Fruit fly (Drosophila melanogaster): ENCODE measurements around the gene Tektin-C.

The Tektin-C gene

dm6 chr3L:5834245-5834644 lies 37.9 kb upstream of the Tektin-C start (continued):
- no peak for TF ChIP-seq Atf6 (GFP tag; IDR thresholded peaks at IDR 0.05)
- 0 out of 3 replicates have a peak, but pooled peaks have one; percentile 23 for TF ChIP-seq H15 (GFP tag; IDR thresholded peaks at IDR 0.05)
- peak; percentile 12 for TF ChIP-seq CG2712 (tag; optimal IDR thresholded peaks at IDR 0.05)
- TF ChIP-seq Fer2 (tag; optimal IDR thresholded peaks at IDR 0.05): no peak
- peak; percentile 14 for TF ChIP-seq unpg (GFP tag; optimal IDR thresholded peaks at IDR 0.05)
- TF ChIP-seq ERR (GFP tag; optimal IDR thresholded peaks at IDR 0.05): no peak
- peak; percentile 31 for TF ChIP-seq gem (tag; optimal IDR thresholded peaks at IDR 0.05)
- peak; percentile 16 for TF ChIP-seq chn (GFP tag; optimal IDR thresholded peaks at IDR 0.05)
- peak; percentile 18 for TF ChIP-seq nmo (GFP tag; optimal IDR thresholded peaks at IDR 0.05)
- TF ChIP-seq row (GFP tag; IDR thresholded peaks at IDR 0.05): peak; percentile 43
- TF ChIP-seq hb (GFP tag; IDR thresholded peaks at IDR 0.05; ENCODE audit: partially characterized antibody): no peak
- TF ChIP-seq sqz (GFP tag; optimal IDR thresholded peaks at IDR 0.05): no peak
- TF ChIP-seq Blimp-1 (GFP tag; optimal IDR thresholded peaks at IDR 0.05): peak; percentile 16
- TF ChIP-seq CG10959 (GFP tag; IDR thresholded peaks at IDR 0.05): 0 out of 2 replicates have a peak, but pooled peaks have one; percentile 17
- TF ChIP-seq nom (GFP tag; optimal IDR thresholded peaks at IDR 0.05): peak; percentile 22
- TF ChIP-seq oc (tag; optimal IDR thresholded peaks at IDR 0.05): no peak
- no peak for TF ChIP-seq Dip3 (GFP tag; optimal IDR thresholded peaks at IDR 0.05)
- TF ChIP-seq CG8924 (tag; optimal IDR thresholded peaks at IDR 0.05): no peak
- no peak for TF ChIP-seq tna (GFP tag; IDR thresholded peaks at IDR 0.05; ENCODE audit: partially characterized antibody)
- no peak for TF ChIP-seq CG8388 (GFP tag; optimal IDR thresholded peaks at IDR 0.05)

DNA sequence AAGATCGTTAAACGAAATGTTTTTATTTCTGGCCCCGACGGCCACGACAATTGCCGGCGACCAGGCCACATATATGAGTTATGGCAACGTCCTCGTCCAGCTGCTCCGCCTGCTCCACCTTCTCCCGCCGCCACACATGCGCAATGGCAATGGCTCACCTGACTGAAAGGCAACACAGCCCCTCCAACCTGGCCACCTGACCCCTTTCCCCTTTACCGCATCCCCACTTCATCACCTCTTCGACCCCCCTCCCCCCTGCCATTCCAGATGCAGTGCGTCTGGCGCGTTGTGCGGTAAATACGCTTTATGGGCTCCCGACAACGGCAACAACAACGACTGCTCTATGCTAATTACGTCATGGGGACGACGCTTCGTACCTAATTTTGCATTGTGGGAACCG lies 37.4 kb upstream of the Tektin-C start:
- TF ChIP-seq crol (GFP tag; IDR thresholded peaks at IDR 0.05) (peak; percentile 64), Max (GFP tag; optimal IDR thresholded peaks at IDR 0.05) (no peak), CG11504 (tag; optimal IDR thresholded peaks at IDR 0.05) (peak; percentile 69)

DNA sequence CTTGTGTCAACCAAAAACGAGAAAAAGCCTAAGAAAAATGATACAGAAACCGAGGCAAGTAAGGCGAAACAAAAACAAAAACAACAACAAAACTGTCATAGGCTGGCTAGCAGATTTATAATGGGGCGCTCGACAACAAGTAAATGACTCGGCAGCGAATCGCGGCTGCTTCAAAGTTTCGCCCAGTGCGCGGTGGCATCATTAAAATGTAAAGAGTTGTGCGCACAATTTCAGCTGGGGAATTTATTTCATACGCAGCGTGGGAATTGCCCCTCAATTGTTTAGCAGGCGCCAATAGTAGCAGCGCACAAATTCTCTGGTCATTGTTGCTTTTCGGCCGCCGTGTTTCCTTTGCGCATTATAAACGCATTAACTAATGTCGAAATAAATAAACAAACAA lies 35.5 kb upstream of the Tektin-C start:
- no peak for TF ChIP-seq Aef1 (GFP tag; IDR thresholded peaks at IDR 0.05)
- TF ChIP-seq Hmx (GFP tag; optimal IDR thresholded peaks at IDR 0.05): no peak
- TF ChIP-seq CG15269 (tag; optimal IDR thresholded peaks at IDR 0.05): peak; percentile 24
- TF ChIP-seq sd (tag; optimal IDR thresholded peaks at IDR 0.05): peak; percentile 53
- TF ChIP-seq chinmo (GFP tag; IDR thresholded peaks at IDR 0.05; ENCODE audit: partially characterized antibody): 0 out of 4 replicates have a peak, but pooled peaks have one; percentile 59
- no peak for TF ChIP-seq CG1233 (GFP tag; optimal IDR thresholded peaks at IDR 0.05)
- no peak for TF ChIP-seq z (GFP tag; IDR thresholded peaks at IDR 0.05)
- TF ChIP-seq Side (GFP tag; optimal IDR thresholded peaks at IDR 0.05): no peak
- no peak for TF ChIP-seq CG7556 (GFP tag; optimal IDR thresholded peaks at IDR 0.05)
- no peak for TF ChIP-seq sqz (GFP tag; optimal IDR thresholded peaks at IDR 0.05)
- no peak for TF ChIP-seq bsh (GFP tag; optimal IDR thresholded peaks at IDR 0.05)
- no peak for TF ChIP-seq CG11696 (GFP tag; IDR thresholded peaks at IDR 0.05)
- TF ChIP-seq tll (GFP tag; optimal IDR thresholded peaks at IDR 0.05): no peak
- TF ChIP-seq NK7.1 (GFP tag; optimal IDR thresholded peaks at IDR 0.05): no peak
- TF ChIP-seq CG10267 (tag; optimal IDR thresholded peaks at IDR 0.05): no peak

All from whole organism, embryonic.